Worm (Caenorhabditis elegans) whole organism, L3 larva: Measurements from ENCODE around the gene srxa-12.

Experiments
- aly-2 ChIP-seq: fragments of 150-350 bp; optimal IDR thresholded peaks from 2 replicates; lab custom pipeline; 2014; ENCODE audit warnings: missing biosample characterization, missing genetic modification characterization
- fkh-2 ChIP-seq: fragments of 150-350 bp; optimal IDR thresholded peaks from 2 replicates; lab custom pipeline; 2014; ENCODE audit warnings: missing biosample characterization, missing genetic modification reagents, missing genetic modification characterization

DNA sequence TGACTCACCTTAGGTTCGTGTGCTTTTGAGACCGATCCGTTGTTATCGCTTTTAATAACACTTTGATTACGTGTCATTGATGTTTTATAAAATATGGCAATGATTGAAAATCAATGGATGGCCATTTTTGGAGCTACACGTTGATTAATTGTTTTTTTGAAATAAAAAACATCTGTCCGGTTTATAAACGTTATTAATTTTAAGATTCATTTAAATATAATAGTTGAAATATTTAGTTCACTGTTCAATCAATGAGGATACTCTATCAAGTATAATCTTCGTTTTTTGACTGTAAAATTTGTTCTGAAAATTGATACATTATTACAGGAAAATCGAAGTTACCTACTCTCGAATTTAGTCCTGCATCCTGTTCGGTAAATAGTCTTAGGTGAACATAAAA, 31.7 kb downstream of the srxa-12 start, which contains the start of gene R10D12.10:
- no peak for TF ChIP-seq aly-2 (tag; lab: Kevin White, UChicago)
- no peak for TF ChIP-seq fkh-2 (tag; lab: Kevin White, UChicago)
